Worm (Caenorhabditis elegans) whole organism, young adult: ENCODE measurements around the gene math-37.
A peak's percentile ranks its signal among the peaks of the same experiment; 100 is the strongest.

Experiments used
- B0336.3 ChIP-seq: fragments of 200-800 bp; sonication (Bioruptor generic); IDR thresholded peaks from 2 replicates; pipeline ENCODE4 v1.3.6; 2022; ENCODE audit warnings: missing genetic modification characterization, missing compliant biosample characterization
- F33H1.4 ChIP-seq: fragments of 200-800 bp; sonication (Bioruptor generic); IDR thresholded peaks from 2 replicates; pipeline ENCODE4 v1.3.6; 2022; ENCODE audit warnings: missing genetic modification reagents, missing genetic modification characterization, missing compliant biosample characterization
- F49E8.2 ChIP-seq: sonication (generic microtip); optimal IDR thresholded peaks from 3 replicates; lab custom pipeline; 2017; ENCODE audit warnings: missing genetic modification characterization, mild to moderate bottlenecking, missing compliant biosample characterization, antibody characterized with exemption, moderate library complexity; ENCODE audit not compliant: insufficient read depth
- F52B5.7 ChIP-seq: sonication (generic microtip); optimal IDR thresholded peaks from 2 replicates; lab custom pipeline; 2016; ENCODE audit warnings: mild to moderate bottlenecking, missing genetic modification characterization, missing compliant biosample characterization
- F55B11.4 ChIP-seq: sonication (generic microtip); optimal IDR thresholded peaks from 2 replicates; lab custom pipeline; 2016; ENCODE audit warnings: missing compliant biosample characterization, missing genetic modification characterization, borderline replicate concordance; ENCODE audit not compliant: insufficient read depth
- T26A5.8 ChIP-seq: sonication (generic microtip); optimal IDR thresholded peaks from 2 replicates; lab custom pipeline; 2016; ENCODE audit warnings: missing genetic modification characterization, missing compliant biosample characterization
- ama-1 ChIP-seq, 3 experiments: fragments of 150-350 bp in 1 of 3; sonication (generic microtip) in 2 of 3; optimal IDR thresholded peaks; 2 replicates each; lab custom pipeline; 2014 to 2018; ENCODE audit warnings: missing biosample characterization in 2 of 3, missing genetic modification characterization in 2 of 3, missing genetic modification reagents in 2 of 3
- athp-1 ChIP-seq: sonication (generic microtip); optimal IDR thresholded peaks from 2 replicates; lab custom pipeline; 2017; ENCODE audit warnings: mild to moderate bottlenecking, missing genetic modification characterization, missing compliant biosample characterization
- attf-5 ChIP-seq: fragments of 200-800 bp; sonication (Bioruptor generic); optimal IDR thresholded peaks from 2 replicates; lab custom pipeline; 2018; ENCODE audit warnings: mild to moderate bottlenecking, missing genetic modification characterization, missing compliant biosample characterization
- bed-1 ChIP-seq: fragments of 200-800 bp; sonication (Bioruptor generic); IDR thresholded peaks from 2 replicates; pipeline ENCODE4 v1.3.6; 2022; ENCODE audit warnings: missing genetic modification reagents, missing genetic modification characterization, missing compliant biosample characterization
- ccch-3 ChIP-seq: fragments of 200-800 bp; sonication (Bioruptor generic); optimal IDR thresholded peaks from 2 replicates; lab custom pipeline; 2018; ENCODE audit warnings: mild to moderate bottlenecking, missing genetic modification characterization, missing compliant biosample characterization
- ceh-27 ChIP-seq: fragments of 200-800 bp; sonication (Bioruptor generic); optimal IDR thresholded peaks from 2 replicates; lab custom pipeline; 2018; ENCODE audit warnings: mild to moderate bottlenecking, missing genetic modification characterization, moderate library complexity, missing compliant biosample characterization
- chd-7 ChIP-seq: sonication (generic microtip); optimal IDR thresholded peaks from 2 replicates; lab custom pipeline; 2016; ENCODE audit warnings: mild to moderate bottlenecking, missing genetic modification characterization, moderate library complexity, missing compliant biosample characterization
- efl-1 ChIP-seq: fragments of 150-350 bp; optimal IDR thresholded peaks from 2 replicates; lab custom pipeline; 2014; ENCODE audit warnings: missing biosample characterization, missing genetic modification reagents, missing genetic modification characterization
- ets-4 ChIP-seq: fragments of 200-800 bp; sonication (Bioruptor generic); optimal IDR thresholded peaks from 2 replicates; lab custom pipeline; 2018; ENCODE audit warnings: mild to moderate bottlenecking, missing genetic modification characterization, missing compliant biosample characterization
- him-1 ChIP-seq: sonication (generic microtip); optimal IDR thresholded peaks from 2 replicates; lab custom pipeline; 2016; ENCODE audit warnings: missing genotype, missing genetic modification reagents, missing genetic modification characterization, missing compliant biosample characterization
- hlh-12 ChIP-seq: sonication (generic microtip); optimal IDR thresholded peaks from 2 replicates; lab custom pipeline; 2016; ENCODE audit warnings: missing genetic modification characterization, missing compliant biosample characterization
- hlh-26 ChIP-seq: fragments of 200-800 bp; sonication (Bioruptor generic); conservative IDR thresholded peaks from 2 replicates; pipeline ENCODE4 v1.3.6; 2022; ENCODE audit warnings: missing genetic modification reagents, missing genetic modification characterization, missing compliant biosample characterization
- hmg-20 ChIP-seq: fragments of 200-800 bp; sonication (Bioruptor generic); IDR thresholded peaks from 2 replicates; pipeline ENCODE4 v1.3.6; 2022; ENCODE audit warnings: missing genetic modification reagents, missing genetic modification characterization, missing compliant biosample characterization
- hrde-1 ChIP-seq: sonication (generic microtip); optimal IDR thresholded peaks from 2 replicates; lab custom pipeline; 2016; ENCODE audit warnings: missing genetic modification characterization, mild to moderate bottlenecking, missing compliant biosample characterization, moderate library complexity, missing genotype, missing genetic modification reagents, borderline replicate concordance
- let-607 ChIP-seq, 2 experiments: fragments of 200-800 bp in 1 of 2; sonication (Bioruptor generic) in 1 of 2; sonication (generic microtip) in 1 of 2; optimal IDR thresholded peaks; 2 replicates each; lab custom pipeline; 2016 to 2018; ENCODE audit warnings: mild to moderate bottlenecking in 2 of 2, missing compliant biosample characterization in 2 of 2, missing genetic modification characterization in 2 of 2, moderate library complexity in 2 of 2, missing genotype in 1 of 2
- lsl-1 ChIP-seq: fragments of 200-800 bp; sonication (Bioruptor generic); optimal IDR thresholded peaks from 2 replicates; lab custom pipeline; 2018; ENCODE audit warnings: mild to moderate bottlenecking, missing genetic modification characterization, moderate library complexity, missing compliant biosample characterization
- madf-10 ChIP-seq: sonication (generic microtip); optimal IDR thresholded peaks from 2 replicates; lab custom pipeline; 2016; ENCODE audit warnings: mild to moderate bottlenecking, missing genetic modification characterization, missing compliant biosample characterization
- mxl-1 ChIP-seq: sonication (generic microtip); optimal IDR thresholded peaks from 2 replicates; lab custom pipeline; 2016; ENCODE audit warnings: missing genetic modification characterization, missing compliant biosample characterization
- nhr-120 ChIP-seq: fragments of 200-800 bp; sonication (Bioruptor generic); IDR thresholded peaks from 2 replicates; pipeline ENCODE4 v1.3.6; 2022; ENCODE audit warnings: missing genetic modification characterization, missing compliant biosample characterization
- pha-4 ChIP-seq: fragments of 150-350 bp; sonication (generic microtip); optimal IDR thresholded peaks from 2 replicates; lab custom pipeline; 2014; ENCODE audit warnings: missing biosample characterization, missing genetic modification reagents, missing genetic modification characterization
- rec-8 ChIP-seq, 2 experiments: sonication (generic microtip); optimal IDR thresholded peaks; 2 replicates each; lab custom pipeline; 2016; ENCODE audit warnings: mild to moderate bottlenecking in 2 of 2, missing genetic modification characterization in 2 of 2, missing genetic modification reagents in 2 of 2, missing genotype in 2 of 2, missing biosample characterization in 1 of 2, missing compliant biosample characterization in 1 of 2, moderate library complexity in 1 of 2
- snpc-3.4 ChIP-seq: sonication (generic microtip); optimal IDR thresholded peaks from 2 replicates; lab custom pipeline; 2017; ENCODE audit warnings: missing genetic modification characterization, mild to moderate bottlenecking, missing compliant biosample characterization, antibody characterized with exemption, moderate library complexity, missing genotype, missing genetic modification reagents
- somi-1 ChIP-seq: fragments of 200-800 bp; sonication (Bioruptor generic); optimal IDR thresholded peaks from 2 replicates; lab custom pipeline; 2018; ENCODE audit warnings: mild to moderate bottlenecking, missing genetic modification characterization, missing compliant biosample characterization
- sptf-2 ChIP-seq: fragments of 200-800 bp; sonication (Bioruptor generic); optimal IDR thresholded peaks from 2 replicates; lab custom pipeline; 2018; ENCODE audit warnings: mild to moderate bottlenecking, missing genetic modification characterization, missing compliant biosample characterization
- tbp1 ChIP-seq: fragments of 200-800 bp; sonication (Bioruptor generic); optimal IDR thresholded peaks from 2 replicates; lab custom pipeline; 2018; ENCODE audit warnings: mild to moderate bottlenecking, missing genetic modification characterization, missing compliant biosample characterization
- unc-130 ChIP-seq: sonication (generic microtip); optimal IDR thresholded peaks from 2 replicates; lab custom pipeline; 2016; ENCODE audit warnings: missing genetic modification reagents, missing genetic modification characterization, missing compliant biosample characterization
- zim-3 ChIP-seq: sonication (generic microtip); optimal IDR thresholded peaks from 2 replicates; lab custom pipeline; 2017; ENCODE audit warnings: mild to moderate bottlenecking, missing genetic modification characterization, moderate library complexity, missing compliant biosample characterization
- ztf-6 ChIP-seq: fragments of 200-800 bp; sonication (Bioruptor generic); IDR thresholded peaks from 2 replicates; pipeline ENCODE4 v1.3.6; 2022; ENCODE audit warnings: missing genetic modification reagents, missing genetic modification characterization, missing compliant biosample characterization

The math-37 gene

DNA sequence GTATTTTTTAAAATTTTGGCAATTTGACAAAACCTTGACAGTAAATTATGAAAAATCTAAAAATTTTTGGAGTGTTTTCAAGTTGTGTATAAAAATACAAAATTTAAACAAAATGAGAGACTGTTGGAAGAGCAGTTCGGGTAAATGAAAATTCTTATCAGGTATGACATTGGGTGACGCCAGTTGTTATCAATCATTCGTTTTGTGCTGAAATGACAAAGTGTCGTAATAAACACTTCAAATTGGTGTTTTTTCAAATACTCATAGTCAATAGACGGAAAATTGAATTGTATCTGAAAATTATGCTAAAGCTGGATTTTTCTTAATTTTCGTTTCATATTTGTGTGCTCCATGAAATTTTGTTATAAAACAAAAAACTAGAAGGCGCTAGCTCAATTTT is 771 bp upstream of the math-37 start:
- no peak for TF ChIP-seq F33H1.4 (GFP tag; lab: Robert Waterston, UW)
- TF ChIP-seq athp-1 (tag; lab: Kevin White, UChicago) = no peak
- no peak for TF ChIP-seq lsl-1 (GFP tag; lab: Kevin White, UChicago)
- TF ChIP-seq ets-4 = no peak
- TF ChIP-seq hlh-26 = no peak
- TF ChIP-seq B0336.3 (GFP tag; lab: Robert Waterston, UW) = no peak
- TF ChIP-seq zim-3 (tag; lab: Kevin White, UChicago) = no peak
- TF ChIP-seq pha-4 (tag; lab: Kevin White, UChicago) = no peak
- no peak for TF ChIP-seq F55B11.4 (tag; lab: Kevin White, UChicago)
- TF ChIP-seq efl-1 (GFP tag; lab: Kevin White, UChicago) = no peak
- no peak for TF ChIP-seq hrde-1 (tag; lab: Kevin White, UChicago)
- no peak for TF ChIP-seq snpc-3.4 (tag; lab: Kevin White, UChicago)
- TF ChIP-seq tbp1 (GFP tag; lab: Kevin White, UChicago) = no peak
- TF ChIP-seq hmg-20 = no peak
- no peak for TF ChIP-seq ama-1 (optimal IDR thresholded peaks at IDR 0.05; lab: Kevin White, UChicago)
- no peak for TF ChIP-seq ama-1 (GFP tag; optimal IDR thresholded peaks at IDR 0.05; lab: Kevin White, UChicago)
- TF ChIP-seq ceh-27 (GFP tag; lab: Kevin White, UChicago) = no peak

DNA sequence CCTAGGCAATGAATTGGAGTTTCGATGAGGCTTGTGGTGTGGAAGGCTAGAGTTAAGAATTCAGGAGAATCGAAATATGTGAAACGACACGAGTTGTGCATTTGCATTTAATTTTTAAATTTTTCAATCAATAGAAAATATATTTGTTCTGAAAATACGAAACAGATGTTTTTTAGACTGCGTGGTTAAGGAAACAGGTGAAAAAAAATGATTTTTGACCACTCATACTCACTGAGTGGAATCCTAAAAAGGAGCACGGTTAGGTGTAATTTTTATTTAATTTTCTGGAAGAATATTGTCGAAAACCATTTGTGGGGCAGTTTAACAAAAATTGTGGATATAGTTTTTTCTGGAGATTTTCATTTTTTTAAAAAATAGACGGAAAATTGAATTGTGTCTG is 5.2 kb downstream of the math-37 start, which contains the start of gene srh-195:
Gene srh-195, minus strand, starts transcription at position 101 of the 400 bp plus-strand sequence.
- no peak for TF ChIP-seq sptf-2 (GFP tag; lab: Kevin White, UChicago)
- no peak for TF ChIP-seq F33H1.4 (GFP tag; lab: Robert Waterston, UW)
- TF ChIP-seq athp-1 (tag; lab: Kevin White, UChicago) = no peak
- no peak for TF ChIP-seq B0336.3 (GFP tag; lab: Robert Waterston, UW)
- TF ChIP-seq ztf-6 = no peak
- no peak for TF ChIP-seq ceh-27 (GFP tag; lab: Kevin White, UChicago)

DNA sequence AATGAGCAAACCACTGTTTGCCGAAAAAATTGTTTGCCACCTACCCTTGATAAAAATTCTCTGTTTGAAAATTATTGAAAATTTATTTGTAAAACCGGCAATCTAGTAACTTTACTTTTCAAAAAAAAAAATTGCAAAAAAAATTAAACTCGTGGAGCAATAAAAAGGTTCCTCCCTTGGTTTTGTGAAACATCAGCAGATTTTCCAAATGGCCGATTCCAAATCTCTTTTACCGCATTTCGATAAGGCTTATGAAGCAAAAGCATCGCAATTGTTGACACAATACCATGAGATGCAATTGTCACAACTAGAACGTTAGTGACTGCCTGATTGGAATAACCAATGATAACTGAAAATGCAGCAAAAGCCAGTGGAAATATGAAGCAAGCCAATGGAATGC is 7.5 kb downstream of the math-37 start:
- TF ChIP-seq bed-1 = no peak
- no peak for TF ChIP-seq madf-10 (tag; lab: Kevin White, UChicago)
- TF ChIP-seq ccch-3 (GFP tag; lab: Kevin White, UChicago) = no peak
- no peak for TF ChIP-seq hlh-26
- TF ChIP-seq somi-1 (GFP tag; lab: Kevin White, UChicago) = no peak
- TF ChIP-seq let-607 (tag; optimal IDR thresholded peaks at IDR 0.05; lab: Kevin White, UChicago) = no peak

- TF ChIP-seq nhr-120 (no peak), chd-7 (no peak), madf-10 (tag; lab: Kevin White, UChicago) (no peak), mxl-1 (no peak)
These were observed 9.0 kb downstream of the math-37 start, which contains the start of gene R52.6 for ce11 chrII:2112948-2113347. TSS of gene R52.6 (minus strand) at chrII:2113048.

- TF ChIP-seq efl-1 (GFP tag; lab: Kevin White, UChicago) (no peak), him-1 (tag; lab: Kevin White, UChicago) (peak; percentile 52)
- TF ChIP-seq, all 124 proteins: peak for 1
These were observed 12.0 kb downstream of the math-37 start, which contains the start of gene R52.5 for ce11 chrII:2109943-2110342. TSS of gene R52.5 (minus strand) at chrII:2110043.

DNA sequence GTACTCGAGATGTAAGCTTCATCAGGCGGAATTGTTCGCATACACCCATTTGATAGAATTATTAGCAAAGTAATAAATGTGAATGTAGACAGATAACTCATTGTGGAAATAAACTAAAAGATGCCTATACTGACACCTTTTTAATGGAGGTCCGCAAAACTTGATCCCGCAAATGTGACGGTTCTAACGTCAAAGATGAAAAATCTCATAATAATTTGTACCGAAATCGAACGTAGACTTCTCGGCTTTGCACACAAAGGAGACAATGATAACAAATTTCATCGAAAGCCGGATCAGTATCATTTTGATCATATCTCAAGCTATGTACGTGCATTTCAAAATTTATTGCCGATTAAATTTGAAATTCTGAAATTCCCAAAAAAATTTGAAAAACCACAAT is 13.7 kb downstream of the math-37 start, which contains the start of gene R52.4:
Gene R52.4, minus strand, starts transcription at position 101 of the 400 bp plus-strand sequence.
- TF ChIP-seq athp-1 (tag; lab: Kevin White, UChicago) (no peak), F49E8.2 (tag; lab: Kevin White, UChicago) (no peak), attf-5 (no peak), T26A5.8 (tag; lab: Kevin White, UChicago) (no peak), hrde-1 (tag; lab: Kevin White, UChicago) (no peak), rec-8 (tag; optimal IDR thresholded peaks at IDR 0.05; lab: Kevin White, UChicago) (no peak), unc-130 (GFP tag; lab: Kevin White, UChicago) (no peak), hlh-12 (tag; lab: Kevin White, UChicago) (no peak), F52B5.7 (tag; lab: Kevin White, UChicago) (no peak)
- TF ChIP-seq, all 124 proteins: peak for 0
